Fruit fly (Drosophila melanogaster) whole organism, embryonic: ENCODE results near the gene CNPYb.

Experiments
- Atf6 ChIP-seq: fragments of 200-800 bp; sonication (Bioruptor generic); IDR thresholded peaks from 2 replicates; pipeline ENCODE4 v1.3.6; 2022; ENCODE audit warnings: missing biosample characterization, missing genetic modification characterization
- BEAF-32 ChIP-seq: fragments of 200-800 bp; sonication (Bioruptor generic); optimal IDR thresholded peaks from 3 replicates; lab custom pipeline; 2017; ENCODE audit warnings: missing biosample characterization, missing genetic modification characterization, mild to moderate bottlenecking, moderate library complexity, missing genetic modification reagents
- Bdp1 ChIP-seq: fragments of 200-800 bp; sonication (Bioruptor generic); optimal IDR thresholded peaks from 3 replicates; lab custom pipeline; 2016; ENCODE audit warnings: missing biosample characterization, missing genetic modification characterization
- Bgb ChIP-seq: fragments of 200-800 bp; sonication (Bioruptor generic); IDR thresholded peaks from 2 replicates; pipeline ENCODE4 v1.3.6; 2022; ENCODE audit warnings: missing biosample characterization, missing genetic modification characterization; ENCODE audit not compliant: partially characterized antibody
- CG12769 ChIP-seq: fragments of 200-800 bp; sonication (Bioruptor generic); optimal IDR thresholded peaks from 2 replicates; lab custom pipeline; 2019; ENCODE audit warnings: missing biosample characterization, mild to moderate bottlenecking, missing genetic modification characterization, moderate library complexity
- CG13424 ChIP-seq: fragments of 200-800 bp; sonication (Bioruptor generic); optimal IDR thresholded peaks from 2 replicates; lab custom pipeline; 2019; ENCODE audit warnings: missing biosample characterization, mild to moderate bottlenecking, missing genetic modification characterization, moderate library complexity
- CG17612 ChIP-seq: fragments of 200-800 bp; sonication (Bioruptor generic); IDR thresholded peaks from 2 replicates; pipeline ENCODE4 v1.3.6; 2022; ENCODE audit warnings: missing biosample characterization, missing genetic modification characterization
- CG18599 ChIP-seq: fragments of 200-800 bp; sonication (Bioruptor generic); optimal IDR thresholded peaks from 3 replicates; lab custom pipeline; 2017; ENCODE audit warnings: missing biosample characterization, missing genetic modification characterization, mild to moderate bottlenecking, moderate library complexity, missing genetic modification reagents
- CG2202 ChIP-seq: fragments of 200-800 bp; sonication (Bioruptor generic); optimal IDR thresholded peaks from 2 replicates; lab custom pipeline; 2018; ENCODE audit warnings: missing biosample characterization, mild to moderate bottlenecking, missing genetic modification characterization
- CG2712 ChIP-seq: fragments of 200-800 bp; optimal IDR thresholded peaks from 3 replicates; lab custom pipeline; 2019; ENCODE audit warnings: missing biosample characterization, mild to moderate bottlenecking, missing genetic modification characterization, moderate library complexity
- CG31388 ChIP-seq: fragments of 200-800 bp; sonication (Bioruptor generic); optimal IDR thresholded peaks from 2 replicates; lab custom pipeline; 2016; ENCODE audit warnings: missing biosample characterization, missing genetic modification characterization
- CG3163 ChIP-seq: fragments of 200-800 bp; sonication (Bioruptor generic); optimal IDR thresholded peaks from 3 replicates; lab custom pipeline; 2016; ENCODE audit warnings: missing biosample characterization, missing genetic modification characterization
- CG4617 ChIP-seq: fragments of 200-800 bp; sonication (Bioruptor generic); optimal IDR thresholded peaks from 3 replicates; lab custom pipeline; 2016; ENCODE audit warnings: missing biosample characterization, missing genetic modification characterization, borderline replicate concordance
- CG4730 ChIP-seq: fragments of 200-800 bp; sonication (Bioruptor generic); IDR thresholded peaks from 2 replicates; pipeline ENCODE4 v1.3.6; 2022; ENCODE audit warnings: missing biosample characterization, missing genetic modification characterization
- CG6791 ChIP-seq: fragments of 200-800 bp; sonication (Bioruptor generic); IDR thresholded peaks from 3 replicates; pipeline ENCODE4 v1.3.6; 2022; ENCODE audit warnings: missing biosample characterization, missing genetic modification characterization; ENCODE audit not compliant: partially characterized antibody
- CG7357 ChIP-seq: fragments of 200-800 bp; sonication (Bioruptor generic); IDR thresholded peaks from 3 replicates; pipeline ENCODE4 v1.3.6; 2022; ENCODE audit warnings: missing biosample characterization, missing genetic modification characterization
- CG9609 ChIP-seq: fragments of 200-800 bp; sonication (Bioruptor generic); optimal IDR thresholded peaks from 3 replicates; lab custom pipeline; 2016; ENCODE audit warnings: missing biosample characterization, missing genetic modification characterization
- CG9727 ChIP-seq: fragments of 200-800 bp; sonication (Bioruptor generic); optimal IDR thresholded peaks from 3 replicates; lab custom pipeline; 2017; ENCODE audit warnings: missing biosample characterization, mild to moderate bottlenecking, missing genetic modification characterization
- CG9876 ChIP-seq: fragments of 200-800 bp; sonication (Bioruptor generic); optimal IDR thresholded peaks from 2 replicates; lab custom pipeline; 2016; ENCODE audit warnings: missing biosample characterization, missing genetic modification characterization
- E2f1 ChIP-seq: fragments of 200-800 bp; sonication (Bioruptor generic); IDR thresholded peaks from 2 replicates; pipeline ENCODE4 v1.3.6; 2022; ENCODE audit warnings: missing biosample characterization, missing genetic modification characterization
- Gug ChIP-seq: fragments of 200-800 bp; sonication (Bioruptor generic); IDR thresholded peaks from 4 replicates; pipeline ENCODE4 v1.3.6; 2022; ENCODE audit warnings: missing biosample characterization, missing genetic modification characterization
- H2.0 ChIP-seq: fragments of 200-800 bp; sonication (Bioruptor generic); IDR thresholded peaks from 2 replicates; pipeline ENCODE4 v1.3.6; 2022; ENCODE audit warnings: missing biosample characterization, missing genetic modification characterization
- Hr3 ChIP-seq: fragments of 200-800 bp; sonication (Bioruptor generic); optimal IDR thresholded peaks from 3 replicates; lab custom pipeline; 2016; ENCODE audit warnings: missing biosample characterization, missing genetic modification characterization
- Hr39 ChIP-seq: fragments of >200 bp; optimal IDR thresholded peaks from 2 replicates; lab custom pipeline; 2017
- Jarid2 ChIP-seq: fragments of 200-800 bp; sonication (Bioruptor generic); optimal IDR thresholded peaks from 3 replicates; lab custom pipeline; 2017; ENCODE audit warnings: mild to moderate bottlenecking, missing biosample characterization, missing genetic modification reagents, missing genetic modification characterization
- MESR4 ChIP-seq: fragments of 200-800 bp; sonication (Bioruptor generic); optimal IDR thresholded peaks from 2 replicates; lab custom pipeline; 2018; ENCODE audit warnings: missing biosample characterization, mild to moderate bottlenecking, missing genetic modification characterization, moderate library complexity
- Sry-δ ChIP-seq: fragments of 200-800 bp; sonication (Bioruptor generic); optimal IDR thresholded peaks from 2 replicates; lab custom pipeline; 2016; ENCODE audit warnings: missing biosample characterization, missing genetic modification characterization
- Trl ChIP-seq, 3 experiments: fragments of >200 bp in 2 of 3; fragments of 200-800 bp in 1 of 3; sonication (Bioruptor generic) in 1 of 3; optimal IDR thresholded peaks; 2 replicates in 1 of 3; 3 replicates in 2 of 3; lab custom pipeline; 2016 to 2017; ENCODE audit warnings: missing biosample characterization in 1 of 3, missing genetic modification characterization in 1 of 3
- al ChIP-seq: fragments of 200-800 bp; sonication (Bioruptor generic); IDR thresholded peaks from 2 replicates; pipeline ENCODE4 v1.3.6; 2022; ENCODE audit warnings: missing biosample characterization, missing genetic modification characterization
- ap ChIP-seq: fragments of 200-800 bp; sonication (Bioruptor generic); IDR thresholded peaks from 2 replicates; pipeline ENCODE4 v1.3.6; 2022; ENCODE audit warnings: missing biosample characterization, missing genetic modification characterization
- ara ChIP-seq: fragments of 200-800 bp; sonication (Bioruptor generic); IDR thresholded peaks from 2 replicates; pipeline ENCODE4 v1.3.6; 2022; ENCODE audit warnings: missing biosample characterization, missing genetic modification characterization
- chm ChIP-seq: fragments of 200-800 bp; sonication (Bioruptor generic); IDR thresholded peaks from 2 replicates; pipeline ENCODE4 v1.3.6; 2022; ENCODE audit warnings: missing biosample characterization, missing genetic modification characterization
- croc ChIP-seq: fragments of 200-800 bp; sonication (Bioruptor generic); conservative IDR thresholded peaks from 3 replicates; pipeline ENCODE4 v1.3.6; 2022; ENCODE audit warnings: missing biosample characterization, missing genetic modification characterization
- dmrt11E ChIP-seq: fragments of 200-800 bp; sonication (Bioruptor generic); optimal IDR thresholded peaks from 3 replicates; lab custom pipeline; 2018; ENCODE audit warnings: missing biosample characterization, mild to moderate bottlenecking, missing genetic modification characterization, moderate library complexity
- dmrt99B ChIP-seq: fragments of 200-800 bp; sonication (Bioruptor generic); optimal IDR thresholded peaks from 2 replicates; lab custom pipeline; 2018; ENCODE audit warnings: missing biosample characterization, mild to moderate bottlenecking, missing genetic modification characterization, moderate library complexity
- ftz-f1 ChIP-seq: fragments of 200-800 bp; sonication (Bioruptor generic); optimal IDR thresholded peaks from 2 replicates; lab custom pipeline; 2016; ENCODE audit warnings: missing biosample characterization, missing genetic modification characterization
- gce ChIP-seq: fragments of 200-800 bp; sonication (Bioruptor generic); IDR thresholded peaks from 3 replicates; pipeline ENCODE4 v1.3.6; 2022; ENCODE audit warnings: missing biosample characterization, missing genetic modification characterization
- gsb-n ChIP-seq: fragments of 200-800 bp; sonication (Bioruptor generic); optimal IDR thresholded peaks from 3 replicates; lab custom pipeline; 2018; ENCODE audit warnings: missing biosample characterization, mild to moderate bottlenecking, missing genetic modification characterization
- gt ChIP-seq: fragments of 200-800 bp; sonication (Bioruptor generic); IDR thresholded peaks from 2 replicates; pipeline ENCODE4 v1.3.6; 2022; ENCODE audit warnings: missing biosample characterization, missing genetic modification characterization
- h ChIP-seq: fragments of >200 bp; optimal IDR thresholded peaks from 2 replicates; lab custom pipeline; 2017
- hb ChIP-seq: fragments of 200-800 bp; sonication (Bioruptor generic); IDR thresholded peaks from 3 replicates; pipeline ENCODE4 v1.3.6; 2022; ENCODE audit warnings: missing biosample characterization, missing genetic modification characterization; ENCODE audit not compliant: partially characterized antibody
- hkb ChIP-seq, 2 experiments: fragments of 200-800 bp in 1 of 2; fragments of >200 bp in 1 of 2; sonication (Bioruptor generic) in 1 of 2; IDR thresholded peaks in 1 of 2; optimal IDR thresholded peaks in 1 of 2; 2 replicates each; pipeline versions ENCODE4 v1.3.6 to Lab custom; 2017 to 2022; ENCODE audit warnings: missing biosample characterization in 1 of 2, missing genetic modification characterization in 1 of 2
- knrl ChIP-seq: fragments of 200-800 bp; sonication (Bioruptor generic); IDR thresholded peaks from 3 replicates; pipeline ENCODE4 v1.3.6; 2022; ENCODE audit warnings: missing biosample characterization, missing genetic modification characterization; ENCODE audit not compliant: partially characterized antibody
- luna ChIP-seq: fragments of 200-800 bp; sonication (Bioruptor generic); optimal IDR thresholded peaks from 2 replicates; lab custom pipeline; 2016; ENCODE audit warnings: missing biosample characterization, missing genetic modification characterization
- otp ChIP-seq: fragments of 200-800 bp; sonication (Bioruptor generic); IDR thresholded peaks from 3 replicates; pipeline ENCODE4, ENCODE4 v1.3.6; 2022; ENCODE audit warnings: missing biosample characterization, missing genetic modification characterization
- ranshi ChIP-seq: fragments of 200-800 bp; sonication (Bioruptor generic); IDR thresholded peaks from 2 replicates; pipeline ENCODE4 v1.3.6; 2022; ENCODE audit warnings: missing biosample characterization, missing genetic modification characterization
- repo ChIP-seq: fragments of 200-800 bp; sonication (Bioruptor generic); optimal IDR thresholded peaks from 2 replicates; lab custom pipeline; 2016; ENCODE audit warnings: missing biosample characterization, missing genetic modification characterization
- run ChIP-seq: fragments of 200-800 bp; sonication (Bioruptor generic); optimal IDR thresholded peaks from 3 replicates; lab custom pipeline; 2018; ENCODE audit warnings: missing biosample characterization, mild to moderate bottlenecking, missing genetic modification characterization
- sr ChIP-seq: fragments of 200-800 bp; sonication (Bioruptor generic); IDR thresholded peaks from 3 replicates; pipeline ENCODE4 v1.3.6; 2022; ENCODE audit warnings: missing biosample characterization, missing genetic modification characterization
- stwl ChIP-seq: fragments of 200-800 bp; sonication (Bioruptor generic); optimal IDR thresholded peaks from 3 replicates; lab custom pipeline; 2018; ENCODE audit warnings: missing biosample characterization, mild to moderate bottlenecking, missing genetic modification characterization, moderate library complexity
- trh ChIP-seq: fragments of 200-800 bp; sonication (Bioruptor generic); optimal IDR thresholded peaks from 2 replicates; lab custom pipeline; 2016; ENCODE audit warnings: missing biosample characterization, missing genetic modification characterization
- zf30C ChIP-seq: fragments of 200-800 bp; sonication (Bioruptor generic); optimal IDR thresholded peaks from 3 replicates; lab custom pipeline; 2018; ENCODE audit warnings: missing biosample characterization, mild to moderate bottlenecking, missing genetic modification characterization

Gene CNPYb

dm6 chr3L:19073909-19074239 lies 22.1 kb downstream of the CNPYb start (continued):
- TF ChIP-seq CG9727 (GFP tag; lab: Kevin White, UChicago): peak; percentile 10
- TF ChIP-seq hkb (optimal IDR thresholded peaks at IDR 0.05; lab: Kevin White, UChicago): no peak
- peak; percentile 26; the same call in 1 of the 2 replicates for TF ChIP-seq hkb (GFP tag; IDR thresholded peaks at IDR 0.05; lab: Robert Waterston, UW)
- TF ChIP-seq Bgb: no peak
- no peak for TF ChIP-seq ap
- no peak for TF ChIP-seq trh (GFP tag; lab: Kevin White, UChicago)
- TF ChIP-seq run (tag; lab: Kevin White, UChicago): no peak
- TF ChIP-seq gsb-n (tag; lab: Kevin White, UChicago): peak; percentile 70
- TF ChIP-seq BEAF-32 (GFP tag; lab: Kevin White, UChicago): no peak
- no peak for TF ChIP-seq luna (GFP tag; lab: Kevin White, UChicago)
- TF ChIP-seq dmrt99B (tag; lab: Kevin White, UChicago): peak; percentile 77
- 0 out of 3 replicates have a peak, but pooled peaks have one; percentile 18 for TF ChIP-seq CG7357
- TF ChIP-seq ranshi (GFP tag; lab: Robert Waterston, UW): no peak
- no peak for TF ChIP-seq al
- no peak for TF ChIP-seq MESR4
- TF ChIP-seq hb (GFP tag; lab: Robert Waterston, UW): no peak
- TF ChIP-seq CG18599 (GFP tag; lab: Kevin White, UChicago): no peak
- TF ChIP-seq Sry-δ (GFP tag; lab: Kevin White, UChicago): no peak
- no peak for TF ChIP-seq CG3163
- no peak for TF ChIP-seq CG6791 (GFP tag; lab: Robert Waterston, UW)
- TF ChIP-seq CG4730 (GFP tag; lab: Robert Waterston, UW): no peak
- TF ChIP-seq ara (GFP tag; lab: Robert Waterston, UW): peak; percentile 54; the same call in 1 of the 2 replicates
- no peak for TF ChIP-seq sr (GFP tag; lab: Robert Waterston, UW)
- TF ChIP-seq stwl: no peak
- TF ChIP-seq CG2712 (tag; lab: Kevin White, UChicago): peak; percentile 81
- TF ChIP-seq CG13424 (tag; lab: Kevin White, UChicago): peak; percentile 73
- TF ChIP-seq repo: no peak
- TF ChIP-seq CG9609 (GFP tag; lab: Kevin White, UChicago): no peak
- no peak for TF ChIP-seq knrl
- no peak for TF ChIP-seq CG17612 (GFP tag; lab: Robert Waterston, UW)
- no peak for TF ChIP-seq otp (GFP tag; lab: Robert Waterston, UW)
- TF ChIP-seq Hr3: peak; percentile 25
- no peak for TF ChIP-seq chm (GFP tag; lab: Robert Waterston, UW)
- no peak for TF ChIP-seq Hr39 (lab: Kevin White, UChicago)
- TF ChIP-seq CG2202 (tag; lab: Kevin White, UChicago): no peak
- no peak for TF ChIP-seq Gug (GFP tag; lab: Robert Waterston, UW)
- no peak for TF ChIP-seq E2f1 (GFP tag; lab: Robert Waterston, UW)
- TF ChIP-seq CG9876 (GFP tag; lab: Kevin White, UChicago): no peak
- TF ChIP-seq Bdp1 (GFP tag; lab: Kevin White, UChicago): no peak
- TF ChIP-seq Trl (optimal IDR thresholded peaks at IDR 0.05; lab: Kevin White, UChicago): no peak
- TF ChIP-seq Trl (GFP tag; optimal IDR thresholded peaks at IDR 0.05; lab: Kevin White, UChicago): no peak
- TF ChIP-seq H2.0: no peak
- no peak for TF ChIP-seq gce (GFP tag; lab: Robert Waterston, UW)
- TF ChIP-seq h (lab: Kevin White, UChicago): no peak
- TF ChIP-seq CG31388 (GFP tag; lab: Kevin White, UChicago): no peak
- TF ChIP-seq gt (GFP tag; lab: Robert Waterston, UW): no peak
- no peak for TF ChIP-seq Jarid2 (GFP tag; lab: Kevin White, UChicago)
- TF ChIP-seq CG4617: no peak
- no peak for TF ChIP-seq CG12769 (tag; lab: Kevin White, UChicago)
- TF ChIP-seq dmrt11E: no peak
- no peak for TF ChIP-seq zf30C
- no peak for TF ChIP-seq ftz-f1
- TF ChIP-seq Atf6 (GFP tag; lab: Robert Waterston, UW): no peak
- TF ChIP-seq croc (GFP tag; lab: Robert Waterston, UW): no peak
